Worm (Caenorhabditis elegans) whole organism, L2 larva: Measurements from ENCODE around the gene nhr-120.

ENCODE experiments used
- C34F6.9 ChIP-seq: fragments of 150-350 bp; optimal IDR thresholded peaks from 2 replicates; lab custom pipeline; 2014; ENCODE audit warnings: missing biosample characterization, missing genetic modification characterization
- F13H6.1 ChIP-seq: sonication (generic microtip); optimal IDR thresholded peaks from 2 replicates; lab custom pipeline; 2016; ENCODE audit warnings: missing genetic modification characterization, missing compliant biosample characterization
- R02D3.7 ChIP-seq: fragments of 150-350 bp; optimal IDR thresholded peaks from 2 replicates; lab custom pipeline; 2014; ENCODE audit warnings: missing biosample characterization, missing genetic modification characterization
- ZK546.5 ChIP-seq: sonication (generic microtip); optimal IDR thresholded peaks from 2 replicates; lab custom pipeline; 2017; ENCODE audit warnings: missing biosample characterization, missing genetic modification characterization
- alr-1 ChIP-seq: fragments of 150-350 bp; optimal IDR thresholded peaks from 2 replicates; lab custom pipeline; 2014; ENCODE audit warnings: missing biosample characterization, missing genetic modification characterization
- aly-2 ChIP-seq: fragments of 150-350 bp; optimal IDR thresholded peaks from 2 replicates; lab custom pipeline; 2014; ENCODE audit warnings: missing biosample characterization, missing genetic modification characterization
- ama-1 ChIP-seq: fragments of 150-350 bp; optimal IDR thresholded peaks from 2 replicates; lab custom pipeline; 2018; ENCODE audit warnings: inconsistent platforms
- ceh-16 ChIP-seq: fragments of 150-350 bp; optimal IDR thresholded peaks from 2 replicates; lab custom pipeline; 2014; ENCODE audit warnings: missing biosample characterization, missing genetic modification characterization
- ceh-82 ChIP-seq: fragments of 150-350 bp; optimal IDR thresholded peaks from 2 replicates; lab custom pipeline; 2014; ENCODE audit warnings: missing biosample characterization, missing genetic modification characterization
- crh-2 ChIP-seq: sonication (generic microtip); optimal IDR thresholded peaks from 2 replicates; lab custom pipeline; 2017; ENCODE audit warnings: missing biosample characterization, missing genetic modification characterization
- dmd-4 ChIP-seq: sonication (generic microtip); optimal IDR thresholded peaks from 2 replicates; lab custom pipeline; 2017; ENCODE audit warnings: missing biosample characterization, missing genetic modification characterization
- egl-27 ChIP-seq: sonication (generic microtip); optimal IDR thresholded peaks from 3 replicates; lab custom pipeline; 2017; ENCODE audit warnings: missing biosample characterization, missing genetic modification reagents, missing genetic modification characterization
- elt-1 ChIP-seq: fragments of 150-350 bp; optimal IDR thresholded peaks from 2 replicates; lab custom pipeline; 2014; ENCODE audit warnings: missing biosample characterization, missing genetic modification characterization
- elt-3 ChIP-seq: sonication (generic microtip); optimal IDR thresholded peaks from 2 replicates; lab custom pipeline; 2017; ENCODE audit warnings: missing biosample characterization, missing genetic modification characterization
- gmeb-1 ChIP-seq: fragments of 150-350 bp; optimal IDR thresholded peaks from 2 replicates; lab custom pipeline; 2014; ENCODE audit warnings: missing biosample characterization, missing genetic modification characterization
- lin-13 ChIP-seq: fragments of 150-350 bp; optimal IDR thresholded peaks from 2 replicates; lab custom pipeline; 2014; ENCODE audit warnings: missing biosample characterization, missing genetic modification reagents, missing genetic modification characterization
- lin-39 ChIP-seq: fragments of 150-350 bp; optimal IDR thresholded peaks from 2 replicates; lab custom pipeline; 2014; ENCODE audit warnings: missing biosample characterization, missing genetic modification reagents, missing genetic modification characterization
- lsy-2 ChIP-seq, 2 experiments: fragments of 150-350 bp in 1 of 2; sonication (generic microtip) in 1 of 2; optimal IDR thresholded peaks; 2 replicates each; lab custom pipeline; 2014 to 2017; ENCODE audit warnings: missing biosample characterization in 2 of 2, missing genetic modification characterization in 2 of 2
- mbf-1 ChIP-seq: sonication (generic microtip); optimal IDR thresholded peaks from 2 replicates; lab custom pipeline; 2017; ENCODE audit warnings: missing biosample characterization, missing genetic modification characterization
- mdl-1 ChIP-seq, 2 experiments: fragments of 150-350 bp in 1 of 2; sonication (generic microtip) in 1 of 2; optimal IDR thresholded peaks; 2 replicates each; lab custom pipeline; 2017; ENCODE audit warnings: missing biosample characterization in 2 of 2, missing genetic modification characterization in 2 of 2
- nhr-10 ChIP-seq: sonication (generic microtip); optimal IDR thresholded peaks from 2 replicates; lab custom pipeline; 2017; ENCODE audit warnings: missing biosample characterization, missing genetic modification characterization
- nhr-129 ChIP-seq: fragments of 150-350 bp; optimal IDR thresholded peaks from 2 replicates; lab custom pipeline; 2014; ENCODE audit warnings: missing biosample characterization, missing genetic modification characterization
- nhr-23 ChIP-seq: fragments of 150-350 bp; optimal IDR thresholded peaks from 2 replicates; lab custom pipeline; 2014; ENCODE audit warnings: missing biosample characterization, missing genetic modification reagents, missing genetic modification characterization
- nhr-237 ChIP-seq: fragments of 150-350 bp; optimal IDR thresholded peaks from 2 replicates; lab custom pipeline; 2014; ENCODE audit warnings: missing biosample characterization, missing genetic modification characterization
- nhr-25 ChIP-seq: fragments of 150-350 bp; sonication (generic microtip); optimal IDR thresholded peaks from 3 replicates; lab custom pipeline; 2014; ENCODE audit warnings: missing biosample characterization, missing genetic modification characterization
- nhr-6 ChIP-seq: fragments of 150-350 bp; optimal IDR thresholded peaks from 2 replicates; lab custom pipeline; 2014; ENCODE audit warnings: missing biosample characterization, missing genetic modification characterization
- peb-1 ChIP-seq: fragments of 150-350 bp; optimal IDR thresholded peaks from 2 replicates; lab custom pipeline; 2014; ENCODE audit warnings: missing biosample characterization, missing genetic modification characterization
- sem-4 ChIP-seq: fragments of 150-350 bp; optimal IDR thresholded peaks from 2 replicates; lab custom pipeline; 2014; ENCODE audit warnings: missing biosample characterization, missing genetic modification reagents, missing genetic modification characterization
- sma-3 ChIP-seq: sonication (generic microtip); optimal IDR thresholded peaks from 2 replicates; lab custom pipeline; 2016; ENCODE audit warnings: missing genetic modification reagents, missing genetic modification characterization, missing compliant biosample characterization
- sma-9 ChIP-seq, 2 experiments: fragments of 150-350 bp in 1 of 2; sonication (generic microtip) in 1 of 2; optimal IDR thresholded peaks; 2 replicates each; lab custom pipeline; 2014 to 2016; ENCODE audit warnings: missing genetic modification characterization in 2 of 2, mild to moderate bottlenecking in 1 of 2, missing biosample characterization in 1 of 2, missing compliant biosample characterization in 1 of 2, missing genetic modification reagents in 1 of 2, moderate library complexity in 1 of 2
- unc-55 ChIP-seq: fragments of 150-350 bp; sonication (generic microtip); optimal IDR thresholded peaks from 3 replicates; lab custom pipeline; 2014; ENCODE audit warnings: missing biosample characterization, missing genetic modification reagents, missing genetic modification characterization
- unc-62 ChIP-seq: fragments of 150-350 bp; optimal IDR thresholded peaks from 2 replicates; lab custom pipeline; 2014; ENCODE audit warnings: missing biosample characterization, missing genetic modification reagents, missing genetic modification characterization
- zag-1 ChIP-seq: fragments of 150-350 bp; optimal IDR thresholded peaks from 2 replicates; lab custom pipeline; 2014; ENCODE audit warnings: missing biosample characterization, missing genetic modification characterization
- ztf-1 ChIP-seq: fragments of 200-800 bp; sonication (Bioruptor generic); conservative IDR thresholded peaks from 2 replicates; pipeline ENCODE4 v1.3.6; 2022; ENCODE audit warnings: missing genetic modification characterization, missing compliant biosample characterization
- ztf-11 ChIP-seq: sonication (generic microtip); optimal IDR thresholded peaks from 2 replicates; lab custom pipeline; 2017; ENCODE audit warnings: missing biosample characterization, missing genetic modification characterization

nhr-120 gene

DNA sequence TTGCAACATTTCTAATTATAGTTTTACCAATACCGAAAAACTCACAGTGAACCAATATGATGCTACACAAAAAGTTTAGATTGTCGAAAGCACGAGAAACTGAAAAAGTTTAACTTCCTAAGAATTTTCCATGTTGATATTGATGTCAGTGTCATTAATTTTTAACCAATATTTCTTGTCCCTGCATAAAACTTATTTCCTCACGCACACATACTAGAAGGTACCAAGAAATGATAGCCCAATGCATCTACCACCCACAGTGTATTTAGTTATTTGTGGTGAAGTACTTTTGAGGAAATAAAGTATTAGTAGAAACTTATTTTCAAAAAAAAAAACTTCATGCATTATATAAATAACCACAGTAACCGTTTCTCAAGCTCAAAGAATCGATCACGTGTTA is 9.0 kb downstream of the nhr-120 start, which contains the start of gene aexr-2:
aexr-2 (minus strand) TSS at position 101 of the 400 bp plus-strand sequence.
- TF ChIP-seq unc-55 (GFP tag; lab: Kevin White, UChicago) = no peak
- no peak for TF ChIP-seq R02D3.7
- TF ChIP-seq nhr-23 (tag; lab: Kevin White, UChicago) = no peak
- TF ChIP-seq sma-3 (GFP tag; lab: Kevin White, UChicago) = no peak
- no peak for TF ChIP-seq lin-39 (tag; lab: Kevin White, UChicago)
- no peak for TF ChIP-seq zag-1 (tag; lab: Kevin White, UChicago)
- TF ChIP-seq F13H6.1 = no peak
- TF ChIP-seq mbf-1 (tag; lab: Kevin White, UChicago) = no peak
- no peak for TF ChIP-seq elt-1 (tag; lab: Kevin White, UChicago)
- TF ChIP-seq lin-13 (GFP tag; lab: Kevin White, UChicago) = no peak
- TF ChIP-seq nhr-6 = no peak
- no peak for TF ChIP-seq egl-27 (tag; lab: Kevin White, UChicago)
- no peak for TF ChIP-seq elt-3 (tag; lab: Kevin White, UChicago)
- no peak for TF ChIP-seq nhr-129 (tag; lab: Kevin White, UChicago)
- TF ChIP-seq peb-1 (tag; lab: Kevin White, UChicago) = no peak
- no peak for TF ChIP-seq sma-9 (GFP tag; optimal IDR thresholded peaks at IDR 0.05; lab: Kevin White, UChicago)
- TF ChIP-seq sma-9 (tag; optimal IDR thresholded peaks at IDR 0.05; lab: Kevin White, UChicago) = no peak

DNA sequence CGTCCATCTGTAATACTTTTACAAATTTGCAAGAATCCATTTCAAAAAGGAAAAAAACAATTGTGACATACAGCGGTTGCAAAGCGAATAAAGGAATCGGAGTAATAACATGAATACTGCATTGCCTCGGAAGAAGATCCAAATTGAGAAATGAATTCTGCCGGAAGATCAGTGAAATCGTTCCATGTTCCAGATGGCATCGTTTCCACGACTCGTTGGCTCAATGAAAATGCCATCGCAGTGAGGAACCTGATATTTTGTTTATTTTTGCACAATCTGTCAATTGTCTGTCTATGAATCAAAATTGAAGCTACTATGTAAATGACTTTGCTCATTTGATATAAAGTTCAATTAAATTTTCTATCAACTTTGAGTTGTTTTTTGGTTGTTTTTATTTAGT is 9.8 kb downstream of the nhr-120 start:
- no peak for TF ChIP-seq alr-1 (tag; lab: Kevin White, UChicago)
- no peak for TF ChIP-seq ztf-11
- TF ChIP-seq R02D3.7 = no peak
- TF ChIP-seq ztf-1 = no peak
- TF ChIP-seq elt-3 (tag; lab: Kevin White, UChicago) = no peak
- no peak for TF ChIP-seq sem-4 (tag; lab: Kevin White, UChicago)
- no peak for TF ChIP-seq gmeb-1
- no peak for TF ChIP-seq C34F6.9 (tag; lab: Kevin White, UChicago)
- no peak for TF ChIP-seq sma-3 (GFP tag; lab: Kevin White, UChicago)
- TF ChIP-seq lin-13 (GFP tag; lab: Kevin White, UChicago) = no peak
- no peak for TF ChIP-seq mbf-1 (tag; lab: Kevin White, UChicago)
- TF ChIP-seq ZK546.5 = no peak
- no peak for TF ChIP-seq nhr-23 (tag; lab: Kevin White, UChicago)
- no peak for TF ChIP-seq lsy-2 (tag; optimal IDR thresholded peaks at IDR 0.05; lab: Kevin White, UChicago)
- TF ChIP-seq unc-62 = no peak
- TF ChIP-seq ama-1 (lab: Kevin White, UChicago) = no peak
- TF ChIP-seq, all 48 proteins: peak for 0

DNA sequence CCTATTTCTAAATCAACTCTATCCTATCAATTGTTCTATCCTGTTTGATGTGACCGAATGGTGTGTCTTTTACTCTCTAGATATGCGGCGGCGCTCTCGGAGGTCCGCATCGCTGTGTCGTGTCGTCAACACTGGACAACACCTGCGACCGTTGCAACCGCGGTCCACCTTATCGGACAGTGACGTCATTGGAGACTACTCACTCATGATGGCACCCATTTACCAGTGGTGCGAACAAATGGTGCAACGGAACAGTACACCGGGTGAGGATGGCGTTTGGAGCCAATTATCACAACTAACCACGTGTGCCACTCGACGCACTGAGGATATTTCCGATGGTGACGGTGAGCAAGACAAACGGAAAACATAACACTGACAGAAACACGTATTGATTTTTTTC is 15.1 kb downstream of the nhr-120 start:
- no peak for TF ChIP-seq lin-13 (GFP tag; lab: Kevin White, UChicago)
- no peak for TF ChIP-seq aly-2 (tag; lab: Kevin White, UChicago)
- TF ChIP-seq nhr-6 = no peak
- TF ChIP-seq nhr-23 (tag; lab: Kevin White, UChicago) = no peak
- TF ChIP-seq elt-3 (tag; lab: Kevin White, UChicago) = no peak
- TF ChIP-seq ceh-16 (tag; lab: Kevin White, UChicago) = no peak
- no peak for TF ChIP-seq R02D3.7
- no peak for TF ChIP-seq nhr-237
- TF ChIP-seq dmd-4 (tag; lab: Kevin White, UChicago) = no peak
- no peak for TF ChIP-seq ceh-82 (tag; lab: Kevin White, UChicago)

DNA sequence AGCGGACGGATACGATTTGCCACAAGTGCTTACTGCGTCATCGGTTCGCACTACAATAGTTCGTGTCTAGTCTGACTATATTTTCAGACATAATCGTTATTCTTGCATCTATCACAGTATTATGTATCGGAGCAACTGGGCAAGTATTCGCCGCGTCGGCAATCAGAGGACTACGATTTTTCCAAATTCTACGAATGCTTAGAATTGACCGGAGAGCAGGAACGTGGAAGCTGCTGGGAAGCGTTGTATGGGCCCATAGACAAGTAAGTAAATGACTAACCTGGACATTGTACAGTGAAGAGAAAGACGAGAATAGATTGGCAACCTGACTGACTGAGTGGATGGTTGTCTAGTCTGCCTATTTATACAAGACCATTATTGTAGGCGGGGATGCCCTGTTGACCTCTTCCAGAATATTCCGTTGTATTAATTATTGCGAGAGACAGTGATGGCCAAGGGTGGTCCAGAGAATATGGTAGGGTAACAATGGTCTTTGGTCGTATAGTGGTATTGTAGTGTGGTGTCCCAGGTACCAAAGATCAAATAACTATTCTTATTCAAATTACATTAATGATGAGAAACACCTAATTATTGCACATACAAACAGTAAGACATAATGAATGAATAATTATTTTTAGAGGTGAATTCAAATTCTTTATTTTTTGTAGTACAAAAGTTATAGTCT is 17.7 kb downstream of the nhr-120 start, which contains the start of gene clec-266:
clec-266 (minus strand) TSS at position 364 of the 685 bp plus-strand sequence.
- TF ChIP-seq zag-1 (tag; lab: Kevin White, UChicago) (no peak), alr-1 (tag; lab: Kevin White, UChicago) (no peak), nhr-10 (tag; lab: Kevin White, UChicago) (no peak), sem-4 (tag; lab: Kevin White, UChicago) (no peak), ceh-16 (tag; lab: Kevin White, UChicago) (no peak), sma-3 (GFP tag; lab: Kevin White, UChicago) (no peak), nhr-25 (no peak), crh-2 (tag; lab: Kevin White, UChicago) (no peak), mdl-1 (tag; optimal IDR thresholded peaks at IDR 0.05; lab: Kevin White, UChicago) (no peak), nhr-129 (tag; lab: Kevin White, UChicago) (no peak), ZK546.5 (no peak), elt-1 (tag; lab: Kevin White, UChicago) (no peak), sma-9 (GFP tag; optimal IDR thresholded peaks at IDR 0.05; lab: Kevin White, UChicago) (no peak), sma-9 (tag; optimal IDR thresholded peaks at IDR 0.05; lab: Kevin White, UChicago) (no peak)
